Fruit fly (Drosophila melanogaster) whole organism, embryonic: ENCODE data around the gene H2.0.
A peak's percentile ranks its signal among the peaks of the same experiment; 100 is the strongest.

ENCODE experiments used
- Ada2b ChIP-seq: fragments of 200-800 bp; sonication (Bioruptor generic); IDR thresholded peaks from 2 replicates; pipeline ENCODE4 v1.3.6; 2022; ENCODE audit warnings: missing biosample characterization, missing genetic modification characterization
- B-H2 ChIP-seq: fragments of 200-800 bp; sonication (Bioruptor generic); optimal IDR thresholded peaks from 2 replicates; lab custom pipeline; 2018; ENCODE audit warnings: missing biosample characterization, mild to moderate bottlenecking, missing genetic modification characterization
- Bteb2 ChIP-seq: fragments of 200-800 bp; sonication (Bioruptor generic); optimal IDR thresholded peaks from 2 replicates; lab custom pipeline; 2016; ENCODE audit warnings: missing biosample characterization, missing genetic modification characterization
- CG10431 ChIP-seq: fragments of 200-800 bp; sonication (Bioruptor generic); optimal IDR thresholded peaks from 3 replicates; lab custom pipeline; 2018; ENCODE audit warnings: missing biosample characterization, mild to moderate bottlenecking, missing genetic modification characterization
- CG11093 ChIP-seq: fragments of 200-800 bp; sonication (Bioruptor generic); IDR thresholded peaks from 3 replicates; pipeline ENCODE4 v1.3.6; 2022; ENCODE audit warnings: missing biosample characterization, missing genetic modification characterization
- CG13287 ChIP-seq: fragments of 200-800 bp; sonication (Bioruptor generic); IDR thresholded peaks from 2 replicates; pipeline ENCODE4 v1.3.6; 2022; ENCODE audit warnings: missing biosample characterization, missing genetic modification characterization; ENCODE audit not compliant: partially characterized antibody
- CG13296 ChIP-seq: fragments of 200-800 bp; sonication (Bioruptor generic); optimal IDR thresholded peaks from 3 replicates; lab custom pipeline; 2018; ENCODE audit warnings: missing biosample characterization, mild to moderate bottlenecking, missing genetic modification characterization
- CG14441 ChIP-seq: fragments of 200-800 bp; sonication (Bioruptor generic); IDR thresholded peaks from 2 replicates; pipeline ENCODE4 v1.3.6; 2022; ENCODE audit warnings: missing biosample characterization, missing genetic modification characterization
- CG1647 ChIP-seq: fragments of 200-800 bp; sonication (Bioruptor generic); optimal IDR thresholded peaks from 3 replicates; lab custom pipeline; 2016; ENCODE audit warnings: missing biosample characterization, missing genetic modification characterization
- CG2116 ChIP-seq: fragments of 200-800 bp; sonication (Bioruptor generic); optimal IDR thresholded peaks from 3 replicates; lab custom pipeline; 2018; ENCODE audit warnings: missing biosample characterization, mild to moderate bottlenecking, missing genetic modification characterization
- CG2202 ChIP-seq: fragments of 200-800 bp; sonication (Bioruptor generic); optimal IDR thresholded peaks from 2 replicates; lab custom pipeline; 2018; ENCODE audit warnings: missing biosample characterization, mild to moderate bottlenecking, missing genetic modification characterization
- CG3726 ChIP-seq: fragments of 200-800 bp; sonication (Bioruptor generic); IDR thresholded peaks from 3 replicates; pipeline ENCODE4, ENCODE4 v1.3.6; 2022; ENCODE audit warnings: missing biosample characterization, missing genetic modification characterization
- CG3995 ChIP-seq: fragments of 200-800 bp; sonication (Bioruptor generic); optimal IDR thresholded peaks from 3 replicates; lab custom pipeline; 2016; ENCODE audit warnings: missing biosample characterization, missing genetic modification characterization
- CG4328 ChIP-seq: fragments of 200-800 bp; sonication (Bioruptor generic); optimal IDR thresholded peaks from 3 replicates; lab custom pipeline; 2017; ENCODE audit warnings: missing biosample characterization, missing genetic modification reagents, missing genetic modification characterization
- CG5245 ChIP-seq: fragments of 200-800 bp; sonication (Bioruptor generic); optimal IDR thresholded peaks from 3 replicates; lab custom pipeline; 2016; ENCODE audit warnings: missing biosample characterization, missing genetic modification characterization
- CG6175 ChIP-seq: fragments of 200-800 bp; sonication (Bioruptor generic); IDR thresholded peaks from 3 replicates; pipeline ENCODE4 v1.3.6; 2022; ENCODE audit warnings: missing biosample characterization, missing genetic modification characterization
- CG6854 ChIP-seq: fragments of 200-800 bp; sonication (Bioruptor generic); optimal IDR thresholded peaks from 3 replicates; lab custom pipeline; 2017; ENCODE audit warnings: missing biosample characterization, mild to moderate bottlenecking, missing genetic modification characterization
- CG7556 ChIP-seq: fragments of 200-800 bp; sonication (Bioruptor generic); optimal IDR thresholded peaks from 2 replicates; lab custom pipeline; 2017; ENCODE audit warnings: missing biosample characterization, mild to moderate bottlenecking, missing genetic modification characterization
- CG9876 ChIP-seq: fragments of 200-800 bp; sonication (Bioruptor generic); optimal IDR thresholded peaks from 2 replicates; lab custom pipeline; 2016; ENCODE audit warnings: missing biosample characterization, missing genetic modification characterization
- CG9932 ChIP-seq: fragments of 200-800 bp; sonication (Bioruptor generic); IDR thresholded peaks from 2 replicates; pipeline ENCODE4 v1.3.6; 2022; ENCODE audit warnings: missing biosample characterization, missing genetic modification characterization
- Dek ChIP-seq: fragments of 200-800 bp; sonication (Bioruptor generic); optimal IDR thresholded peaks from 3 replicates; lab custom pipeline; 2019; ENCODE audit warnings: missing biosample characterization, mild to moderate bottlenecking, missing genetic modification characterization, moderate library complexity
- Doc2 ChIP-seq: fragments of 200-800 bp; sonication (Bioruptor generic); IDR thresholded peaks from 2 replicates; pipeline ENCODE4 v1.3.6; 2022; ENCODE audit warnings: missing biosample characterization, missing genetic modification characterization
- HLHmδ ChIP-seq: fragments of 200-800 bp; sonication (Bioruptor generic); optimal IDR thresholded peaks from 2 replicates; lab custom pipeline; 2018; ENCODE audit warnings: missing biosample characterization, mild to moderate bottlenecking, missing genetic modification characterization, moderate library complexity
- Hr39 ChIP-seq: fragments of >200 bp; optimal IDR thresholded peaks from 2 replicates; lab custom pipeline; 2017
- Hsf ChIP-seq: fragments of 200-800 bp; sonication (Bioruptor generic); optimal IDR thresholded peaks from 3 replicates; lab custom pipeline; 2016; ENCODE audit warnings: missing biosample characterization, missing genetic modification characterization
- Jarid2 ChIP-seq: fragments of 200-800 bp; sonication (Bioruptor generic); optimal IDR thresholded peaks from 3 replicates; lab custom pipeline; 2017; ENCODE audit warnings: mild to moderate bottlenecking, missing biosample characterization, missing genetic modification reagents, missing genetic modification characterization
- Mad ChIP-seq: fragments of 200-800 bp; sonication (Bioruptor generic); optimal IDR thresholded peaks from 2 replicates; lab custom pipeline; 2016; ENCODE audit warnings: missing biosample characterization, missing genetic modification characterization
- NK7.1 ChIP-seq: fragments of 200-800 bp; sonication (Bioruptor generic); optimal IDR thresholded peaks from 3 replicates; lab custom pipeline; 2016; ENCODE audit warnings: missing biosample characterization, missing genetic modification characterization
- Neu2 ChIP-seq: fragments of 200-800 bp; sonication (Bioruptor generic); optimal IDR thresholded peaks from 3 replicates; lab custom pipeline; 2016; ENCODE audit warnings: missing biosample characterization, missing genetic modification characterization, borderline replicate concordance
- Tbp ChIP-seq: fragments of >200 bp; optimal IDR thresholded peaks from 2 replicates; lab custom pipeline; 2018; ENCODE audit warnings: missing biosample characterization, missing genetic modification characterization
- Xrp1 ChIP-seq: fragments of 200-800 bp; sonication (Bioruptor generic); IDR thresholded peaks from 2 replicates; pipeline ENCODE4 v1.3.6; 2022; ENCODE audit warnings: missing biosample characterization, missing genetic modification characterization
- caup ChIP-seq: fragments of 200-800 bp; sonication (Bioruptor generic); optimal IDR thresholded peaks from 3 replicates; lab custom pipeline; 2017; ENCODE audit warnings: missing biosample characterization, mild to moderate bottlenecking, missing genetic modification characterization, moderate library complexity; ENCODE audit not compliant: severe bottlenecking
- chn ChIP-seq: fragments of 200-800 bp; sonication (Bioruptor generic); optimal IDR thresholded peaks from 2 replicates; lab custom pipeline; 2016; ENCODE audit warnings: missing biosample characterization, missing genetic modification characterization
- cwo ChIP-seq: fragments of 200-800 bp; sonication (Bioruptor generic); optimal IDR thresholded peaks from 3 replicates; lab custom pipeline; 2017; ENCODE audit warnings: missing biosample characterization, missing genetic modification characterization, mild to moderate bottlenecking, moderate library complexity, missing genetic modification reagents
- ewg ChIP-seq: fragments of 200-800 bp; sonication (Bioruptor generic); optimal IDR thresholded peaks from 3 replicates; lab custom pipeline; 2017; ENCODE audit warnings: mild to moderate bottlenecking, missing biosample characterization, missing genetic modification reagents, missing genetic modification characterization
- eyg ChIP-seq: fragments of 200-800 bp; sonication (Bioruptor generic); optimal IDR thresholded peaks from 3 replicates; lab custom pipeline; 2016; ENCODE audit warnings: missing biosample characterization, missing genetic modification characterization
- fru ChIP-seq: fragments of >200 bp; optimal IDR thresholded peaks from 2 replicates; lab custom pipeline; 2017
- grn ChIP-seq: fragments of 200-800 bp; sonication (Bioruptor generic); optimal IDR thresholded peaks from 3 replicates; lab custom pipeline; 2017; ENCODE audit warnings: missing biosample characterization, missing genetic modification characterization
- jigr1 ChIP-seq: fragments of 200-800 bp; sonication (Bioruptor generic); IDR thresholded peaks from 3 replicates; pipeline ENCODE4 v1.3.6; 2022; ENCODE audit warnings: missing biosample characterization, missing genetic modification characterization
- luna ChIP-seq: fragments of 200-800 bp; sonication (Bioruptor generic); optimal IDR thresholded peaks from 2 replicates; lab custom pipeline; 2016; ENCODE audit warnings: missing biosample characterization, missing genetic modification characterization
- nau ChIP-seq: fragments of 200-800 bp; sonication (Bioruptor generic); optimal IDR thresholded peaks from 3 replicates; lab custom pipeline; 2017; ENCODE audit warnings: missing biosample characterization, mild to moderate bottlenecking, missing genetic modification characterization, missing genetic modification reagents
- onecut ChIP-seq: fragments of 200-800 bp; sonication (Bioruptor generic); IDR thresholded peaks from 2 replicates; pipeline ENCODE4 v1.3.6; 2022; ENCODE audit warnings: missing biosample characterization, missing genetic modification characterization
- otp ChIP-seq: fragments of 200-800 bp; sonication (Bioruptor generic); IDR thresholded peaks from 3 replicates; pipeline ENCODE4, ENCODE4 v1.3.6; 2022; ENCODE audit warnings: missing biosample characterization, missing genetic modification characterization
- phol ChIP-seq: fragments of 200-800 bp; sonication (Bioruptor generic); optimal IDR thresholded peaks from 3 replicates; lab custom pipeline; 2018; ENCODE audit warnings: missing biosample characterization, mild to moderate bottlenecking, missing genetic modification characterization, moderate library complexity
- row ChIP-seq: fragments of 200-800 bp; sonication (Bioruptor generic); IDR thresholded peaks from 3 replicates; pipeline ENCODE4 v1.3.6; 2022; ENCODE audit warnings: missing biosample characterization, missing genetic modification characterization
- sima ChIP-seq: fragments of 200-800 bp; sonication (Bioruptor generic); optimal IDR thresholded peaks from 2 replicates; lab custom pipeline; 2016; ENCODE audit warnings: missing biosample characterization, missing genetic modification characterization
- slbo ChIP-seq: fragments of 200-800 bp; sonication (Bioruptor generic); IDR thresholded peaks from 2 replicates; pipeline ENCODE4 v1.3.6; 2022; ENCODE audit warnings: missing biosample characterization, missing genetic modification characterization
- so ChIP-seq: fragments of 200-800 bp; sonication (Bioruptor generic); IDR thresholded peaks from 3 replicates; pipeline ENCODE4 v1.3.6; 2022; ENCODE audit warnings: missing biosample characterization, missing genetic modification characterization
- sug ChIP-seq: fragments of 200-800 bp; optimal IDR thresholded peaks from 2 replicates; lab custom pipeline; 2019; ENCODE audit warnings: missing biosample characterization, mild to moderate bottlenecking, missing genetic modification characterization, moderate library complexity
- tio ChIP-seq: fragments of 200-800 bp; sonication (Bioruptor generic); optimal IDR thresholded peaks from 2 replicates; lab custom pipeline; 2017; ENCODE audit warnings: missing biosample characterization, missing genetic modification characterization, inconsistent platforms
- yki ChIP-seq: fragments of >200 bp; optimal IDR thresholded peaks from 3 replicates; lab custom pipeline; 2018
- zf30C ChIP-seq: fragments of 200-800 bp; sonication (Bioruptor generic); optimal IDR thresholded peaks from 3 replicates; lab custom pipeline; 2018; ENCODE audit warnings: missing biosample characterization, mild to moderate bottlenecking, missing genetic modification characterization

Gene H2.0

dm6 chr2L:6065823-6066222 is 46.6 kb upstream of the H2.0 start, which contains the start of the genes Fbw5 and CG9147 (continued):
- peak; percentile 96 for TF ChIP-seq CG2116 (GFP tag; lab: Kevin White, UChicago)
- TF ChIP-seq Tbp (GFP tag; lab: Kevin White, UChicago), result no peak
- peak; percentile 100 for TF ChIP-seq chn
- peak; percentile 83 for TF ChIP-seq CG4328 (GFP tag; lab: Kevin White, UChicago)
- peak; percentile 100 for TF ChIP-seq slbo (GFP tag; lab: Robert Waterston, UW)
- peak; percentile 99 for TF ChIP-seq CG13296 (GFP tag; lab: Kevin White, UChicago)
- TF ChIP-seq zf30C (GFP tag; lab: Kevin White, UChicago), result no peak
- peak; percentile 100 for TF ChIP-seq Ada2b
- no peak for TF ChIP-seq yki (lab: Kevin White, UChicago)
- peak; percentile 98 for TF ChIP-seq phol
- peak; percentile 97 for TF ChIP-seq cwo (GFP tag; lab: Kevin White, UChicago)
- TF ChIP-seq B-H2 (GFP tag; lab: Kevin White, UChicago), result peak; percentile 95
- peak; percentile 99 for TF ChIP-seq NK7.1 (GFP tag; lab: Kevin White, UChicago)
- peak; percentile 99 for TF ChIP-seq CG3726
- peak; percentile 100 for TF ChIP-seq CG7556 (GFP tag; lab: Kevin White, UChicago)
- TF ChIP-seq Hr39 (lab: Kevin White, UChicago), result no peak
- TF ChIP-seq grn (GFP tag; lab: Kevin White, UChicago), result peak; percentile 97
- peak; percentile 99 for TF ChIP-seq CG14441 (GFP tag; lab: Robert Waterston, UW)
- TF ChIP-seq ewg, result peak; percentile 99
- peak; percentile 98 for TF ChIP-seq CG6175 (GFP tag; lab: Robert Waterston, UW)
- peak; percentile 99 for TF ChIP-seq eyg (GFP tag; lab: Kevin White, UChicago)
- peak; percentile 99 for TF ChIP-seq CG11093 (GFP tag; lab: Robert Waterston, UW)
- TF ChIP-seq Hsf, result peak; percentile 100
- TF ChIP-seq sima, result peak; percentile 99
- peak; percentile 81 for TF ChIP-seq CG13287 (GFP tag; lab: Robert Waterston, UW)
- TF ChIP-seq sug (tag; lab: Kevin White, UChicago), result peak; percentile 98
- TF ChIP-seq Dek, result peak; percentile 100
- TF ChIP-seq CG6854 (GFP tag; lab: Kevin White, UChicago), result peak; percentile 98
- TF ChIP-seq onecut (GFP tag; lab: Robert Waterston, UW), result peak; percentile 99
- TF ChIP-seq CG3995, result peak; percentile 86

DNA sequence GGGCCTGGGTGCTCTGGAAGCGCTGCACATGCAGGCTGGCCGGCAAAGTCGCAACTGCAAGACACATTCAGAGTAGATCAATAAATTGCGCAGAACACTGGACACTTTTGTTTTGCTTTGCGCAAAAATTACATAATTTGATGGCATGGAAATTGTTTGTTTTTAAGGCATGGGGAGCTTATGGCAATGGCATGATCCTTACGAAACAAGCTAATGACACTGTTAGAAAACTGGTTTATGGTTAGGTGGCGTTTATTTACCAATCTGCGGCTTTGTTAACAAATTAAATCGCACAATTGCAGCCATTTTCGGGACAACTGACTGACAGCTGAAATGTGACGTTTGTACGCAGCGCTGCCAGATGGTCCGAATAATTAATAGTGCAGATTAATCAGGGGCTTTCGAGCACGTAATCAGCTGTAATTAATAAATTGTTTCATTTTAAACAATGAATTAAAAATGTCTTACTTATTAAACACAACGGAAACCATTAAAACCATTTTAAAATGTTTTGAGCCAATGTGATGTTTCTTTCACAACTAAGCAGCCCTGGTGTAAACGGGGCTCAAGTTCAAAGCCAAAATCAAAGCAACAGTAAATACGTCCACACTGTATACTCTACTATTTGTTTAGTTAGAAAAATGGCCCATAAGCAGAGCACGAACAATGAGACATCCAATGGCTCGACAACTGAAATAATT is 43.3 kb upstream of the H2.0 start, which contains the start of the genes ND-51 and CG13994:
TSS of gene ND-51 (minus strand) at position 376 of the 701 bp plus-strand sequence.
TSS of gene CG13994 (plus strand) at position 608 of the 701 bp plus-strand sequence.
- TF ChIP-seq Xrp1 (GFP tag; lab: Robert Waterston, UW) (peak; percentile 85), Dek (peak; percentile 71), CG10431 (GFP tag; lab: Kevin White, UChicago) (no peak), CG9876 (GFP tag; lab: Kevin White, UChicago) (peak; percentile 36), CG5245 (GFP tag; lab: Kevin White, UChicago) (peak; percentile 85), CG2202 (tag; lab: Kevin White, UChicago) (peak; percentile 61), otp (peak; percentile 69; the same call in 2 of the 3 replicates), Bteb2 (GFP tag; lab: Kevin White, UChicago) (peak; percentile 89), jigr1 (GFP tag; lab: Robert Waterston, UW) (peak; percentile 34; the same call in 1 of the 3 replicates), Neu2 (GFP tag; lab: Kevin White, UChicago) (peak; percentile 1), HLHmδ (GFP tag; lab: Kevin White, UChicago) (no peak), row (peak; percentile 95), fru (lab: Kevin White, UChicago) (no peak), Mad (GFP tag; lab: Kevin White, UChicago) (peak; percentile 93), nau (no peak), Jarid2 (GFP tag; lab: Kevin White, UChicago) (no peak), luna (GFP tag; lab: Kevin White, UChicago) (peak; percentile 71), CG9932 (GFP tag; lab: Robert Waterston, UW) (peak; percentile 89), tio (GFP tag; lab: Kevin White, UChicago) (no peak), so (GFP tag; lab: Robert Waterston, UW) (peak; percentile 75; the same call in 1 of the 3 replicates), caup (peak; percentile 85), CG1647 (peak; percentile 83), Doc2 (GFP tag; lab: Robert Waterston, UW) (no peak)
